Worm (Caenorhabditis elegans): Measurements from ENCODE around the gene B0222.5.

DNA sequence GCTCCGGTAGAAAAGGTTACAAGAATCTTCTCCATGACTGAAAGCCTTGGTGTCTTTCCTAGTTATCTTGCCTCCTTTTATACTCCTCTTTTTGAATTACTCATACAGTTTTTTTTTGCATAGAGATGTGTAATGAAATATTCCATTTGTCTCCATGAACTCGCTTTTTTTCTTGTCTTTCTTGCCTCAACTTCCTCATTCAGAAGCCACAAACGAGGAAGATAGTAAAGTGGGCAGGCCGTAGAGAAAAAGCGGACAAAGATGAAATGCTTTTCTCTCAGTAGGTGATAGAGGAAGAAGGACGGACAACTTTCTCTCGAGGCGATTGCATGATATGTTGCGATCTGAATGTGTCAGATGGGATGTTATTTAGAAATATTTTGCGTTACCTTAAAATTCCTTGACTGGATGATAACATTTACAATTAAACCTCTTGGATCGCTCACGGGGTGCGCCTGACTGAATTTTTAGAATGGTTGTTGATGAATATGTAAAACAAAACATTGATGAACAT, 8.3 kb upstream of the B0222.5 start, which contains the start of gene col-145:
- TF ChIP-seq lin-13 (GFP tag; optimal IDR thresholded peaks at IDR 0.05), result no peak
- no peak for TF ChIP-seq nhr-76 (tag; optimal IDR thresholded peaks at IDR 0.05)
- TF ChIP-seq blmp-1 (tag; optimal IDR thresholded peaks at IDR 0.05), result peak; percentile 86

Data from whole organism, L1 larva.